Worm (Caenorhabditis elegans): ENCODE measurements around the gene msp-33.
"Not testable (repeated sequence)": the region's sequence is repeated elsewhere in the genome, so short reads cannot be mapped to it uniquely, and the experiment has no call there.

The msp-33 gene

ce11 chrII:4904277-4904676 is 11.8 kb upstream of the msp-33 start (continued):
- peak; percentile 40 for TF ChIP-seq unc-86 (tag; optimal IDR thresholded peaks at IDR 0.05)
- TF ChIP-seq aly-2 (tag; optimal IDR thresholded peaks at IDR 0.05) = no peak
- TF ChIP-seq mab-9 (GFP tag; IDR thresholded peaks at IDR 0.05) = no peak
- peak; percentile 35 for TF ChIP-seq lir-3 (tag; optimal IDR thresholded peaks at IDR 0.05; ENCODE audit: poor library complexity)
- no peak for TF ChIP-seq ces-1 (GFP tag; optimal IDR thresholded peaks at IDR 0.05)
- no peak for TF ChIP-seq ets-5 (GFP tag; IDR thresholded peaks at IDR 0.05)
- peak; percentile 72 for TF ChIP-seq isw-1 (GFP tag; IDR thresholded peaks at IDR 0.05)
- TF ChIP-seq lin-13 (GFP tag; optimal IDR thresholded peaks at IDR 0.05) = peak; percentile 34
- TF ChIP-seq ceh-90 (tag; optimal IDR thresholded peaks at IDR 0.05) = no peak
- peak; percentile 80 for TF ChIP-seq nhr-71 (tag; optimal IDR thresholded peaks at IDR 0.05)
- TF ChIP-seq nhr-19 (GFP tag; conservative IDR thresholded peaks at IDR 0.05) = peak; percentile 61
- TF ChIP-seq tbx-2 (tag; optimal IDR thresholded peaks at IDR 0.05) = peak; percentile 67
- TF ChIP-seq mep-1 (tag; optimal IDR thresholded peaks at IDR 0.05) = peak; percentile 85
- peak; percentile 41 for TF ChIP-seq fos-1 (tag; optimal IDR thresholded peaks at IDR 0.05)
- TF ChIP-seq efl-1 (optimal IDR thresholded peaks at IDR 0.05) = peak; percentile 80 to 89
- TF ChIP-seq efl-1 (GFP tag; optimal IDR thresholded peaks at IDR 0.05 in 1 of 2) = peak; percentile 66 to 95
- no peak for TF ChIP-seq nhr-28 (tag; optimal IDR thresholded peaks at IDR 0.05)
- no peak for TF ChIP-seq zag-1 (tag; optimal IDR thresholded peaks at IDR 0.05)
- TF ChIP-seq nhr-237 (tag; optimal IDR thresholded peaks at IDR 0.05) = no peak
- no peak for TF ChIP-seq nhr-84 (tag; optimal IDR thresholded peaks at IDR 0.05)
- no peak for TF ChIP-seq pax-3 (tag; optimal IDR thresholded peaks at IDR 0.05)
- peak; percentile 48 for TF ChIP-seq F16B12.6 (tag; optimal IDR thresholded peaks at IDR 0.05)
- TF ChIP-seq swsn-7 (tag; optimal IDR thresholded peaks at IDR 0.05) = peak; percentile 60
- no peak for TF ChIP-seq grh-1 (GFP tag; IDR thresholded peaks at IDR 0.05)
- TF ChIP-seq Y116A8C.19 (tag; optimal IDR thresholded peaks at IDR 0.05; ENCODE audit: borderline replicate concordance) = no peak
- no peak for TF ChIP-seq vab-15 (tag; optimal IDR thresholded peaks at IDR 0.05)
- TF ChIP-seq nhr-76 (tag; optimal IDR thresholded peaks at IDR 0.05) = no peak
- TF ChIP-seq fkh-8 (tag; optimal IDR thresholded peaks at IDR 0.05) = peak; percentile 65
- TF ChIP-seq aha-1 (tag; optimal IDR thresholded peaks at IDR 0.05) = no peak
- TF ChIP-seq dsc-1 (tag; optimal IDR thresholded peaks at IDR 0.05) = peak; percentile 56
- TF ChIP-seq elt-3 (tag; optimal IDR thresholded peaks at IDR 0.05) = peak in 1 of 6 experiments; percentile 24
- no peak for TF ChIP-seq C34B4.2 (tag; optimal IDR thresholded peaks at IDR 0.05)

DNA sequence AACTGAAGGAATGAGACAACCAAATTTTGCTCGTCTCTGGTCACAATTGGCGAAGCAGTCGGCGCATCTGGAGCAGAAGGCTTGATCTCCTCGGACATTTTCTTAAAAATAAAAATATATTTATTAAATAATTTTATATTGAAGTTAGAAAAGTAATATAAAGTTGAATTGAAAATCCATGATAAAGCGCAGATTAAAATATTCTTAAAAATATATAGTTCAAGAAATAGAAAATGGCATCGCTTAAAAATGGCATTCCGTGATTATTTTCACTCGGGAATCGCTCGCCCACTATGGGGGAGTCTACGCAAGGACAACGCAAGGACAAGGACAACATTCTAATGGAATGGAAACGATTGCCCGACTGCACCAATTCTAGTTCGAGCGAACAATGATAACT is 11.2 kb upstream of the msp-33 start, which contains the start of gene sgt-1:
TSS of gene sgt-1 (minus strand) at position 101 of the 400 bp plus-strand sequence.
- not testable (repeated sequence) for TF ChIP-seq ces-1 (GFP tag; optimal IDR thresholded peaks at IDR 0.05); elt-3 (tag; optimal IDR thresholded peaks at IDR 0.05); mef-2 (tag; optimal IDR thresholded peaks at IDR 0.05)

ce11 chrII:4902035-4902434 is 9.5 kb upstream of the msp-33 start, which contains the start of gene R05F9.9:
R05F9.9 (minus strand) TSS chrII:4902100.
- TF ChIP-seq nhr-76 (tag; optimal IDR thresholded peaks at IDR 0.05) (no peak), aly-2 (tag; optimal IDR thresholded peaks at IDR 0.05) (peak; percentile 24), fos-1 (tag; optimal IDR thresholded peaks at IDR 0.05) (no peak), ceh-90 (tag; optimal IDR thresholded peaks at IDR 0.05) (no peak), lin-14 (GFP tag; optimal IDR thresholded peaks at IDR 0.05) (peak; percentile 25), blmp-1 (tag; optimal IDR thresholded peaks at IDR 0.05) (peak; percentile 37), ceh-82 (tag; optimal IDR thresholded peaks at IDR 0.05) (peak in 1 of 3 experiments; percentile 40), elt-2 (tag; optimal IDR thresholded peaks at IDR 0.05) (peak; percentile 71), aha-1 (tag; optimal IDR thresholded peaks at IDR 0.05) (no peak), sup-37 (GFP tag; optimal IDR thresholded peaks at IDR 0.05) (no peak), lin-13 (GFP tag; optimal IDR thresholded peaks at IDR 0.05) (no peak), snu-23 (GFP tag; optimal IDR thresholded peaks at IDR 0.05) (peak; percentile 48), nhr-77 (tag; optimal IDR thresholded peaks at IDR 0.05) (no peak), unc-98 (GFP tag; IDR thresholded peaks at IDR 0.05) (no peak), sox-4 (tag; optimal IDR thresholded peaks at IDR 0.05) (no peak), lin-39 (tag; optimal IDR thresholded peaks at IDR 0.05) (no peak), pax-3 (tag; optimal IDR thresholded peaks at IDR 0.05) (no peak), dpl-1 (GFP tag; optimal IDR thresholded peaks at IDR 0.05) (peak; percentile 24 to 73 (median 28)), dsc-1 (tag; optimal IDR thresholded peaks at IDR 0.05) (no peak), vab-15 (tag; optimal IDR thresholded peaks at IDR 0.05) (no peak), hlh-4 (tag; optimal IDR thresholded peaks at IDR 0.05) (no peak), nhr-85 (tag) (peak; percentile 63), nhr-237 (tag; optimal IDR thresholded peaks at IDR 0.05) (no peak), nhr-90 (tag; optimal IDR thresholded peaks at IDR 0.05; ENCODE audit: poor library complexity) (peak; percentile 4), pag-3 (tag; optimal IDR thresholded peaks at IDR 0.05; ENCODE audit: borderline replicate concordance, insufficient read depth) (no peak), lir-3 (tag; optimal IDR thresholded peaks at IDR 0.05; ENCODE audit: poor library complexity) (no peak), jun-1 (tag; optimal IDR thresholded peaks at IDR 0.05) (no peak)

All from whole organism, L1 larva.